Fruit fly (Drosophila melanogaster) Kc167 (cell line): ENCODE measurements around the gene Kap-alpha3.

Experiments used
- Myc ChIP-seq: fragments of >200 bp; optimal IDR thresholded peaks from 2 replicates; lab custom pipeline; 2017; ENCODE audit warnings: missing external identifiers
- Sin3A ChIP-seq: fragments of >200 bp; optimal IDR thresholded peaks from 2 replicates; lab custom pipeline; 2018; ENCODE audit warnings: missing external identifiers
- h ChIP-seq: fragments of >200 bp; optimal IDR thresholded peaks from 3 replicates; lab custom pipeline; 2018; ENCODE audit warnings: missing external identifiers
- insv ChIP-seq: fragments of >200 bp; optimal IDR thresholded peaks from 3 replicates; lab custom pipeline; 2018; ENCODE audit warnings: missing external identifiers
- psq ChIP-seq: fragments of >200 bp; optimal IDR thresholded peaks from 2 replicates; lab custom pipeline; 2017; ENCODE audit warnings: missing external identifiers
- ttk ChIP-seq: sonication (Bioruptor generic); optimal IDR thresholded peaks from 2 replicates; lab custom pipeline; 2017; ENCODE audit warnings: missing external identifiers

The Kap-alpha3 gene

DNA sequence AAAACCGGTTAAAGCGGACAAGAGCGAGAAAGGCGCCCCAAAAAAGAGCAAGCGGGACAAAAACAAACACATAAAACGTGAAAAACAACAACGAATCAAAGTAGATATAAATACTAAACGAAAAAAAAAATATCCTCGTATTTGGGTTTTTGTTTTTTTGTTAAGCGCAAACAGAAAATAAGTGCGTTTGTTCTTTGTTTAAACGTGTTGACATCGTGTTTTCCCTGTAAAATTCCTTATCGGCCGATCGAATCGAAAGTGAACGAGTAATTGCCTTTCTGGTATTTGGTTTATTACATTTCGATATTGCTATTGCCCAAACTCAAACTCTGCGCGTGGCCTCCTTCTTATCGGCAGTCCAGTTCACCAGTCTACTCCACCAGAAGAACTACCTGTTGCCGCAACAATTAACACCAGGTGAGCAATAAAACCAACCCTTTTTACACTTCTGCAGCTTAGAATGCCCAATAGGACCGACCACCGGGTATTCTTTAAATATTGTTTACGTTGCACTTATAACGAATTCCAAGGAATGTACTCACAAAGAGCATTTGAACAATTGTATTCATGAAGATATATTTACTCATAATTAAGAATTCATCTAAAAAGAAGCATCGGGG lies 14.3 kb upstream of the Kap-alpha3 start:
- no peak for TF ChIP-seq ttk
- no peak for TF ChIP-seq psq
- TF ChIP-seq insv (lab: Kevin White, UChicago) = no peak
- no peak for TF ChIP-seq Myc (lab: Kevin White, UChicago)
- TF ChIP-seq Sin3A = no peak
- TF ChIP-seq h (lab: Kevin White, UChicago) = no peak

DNA sequence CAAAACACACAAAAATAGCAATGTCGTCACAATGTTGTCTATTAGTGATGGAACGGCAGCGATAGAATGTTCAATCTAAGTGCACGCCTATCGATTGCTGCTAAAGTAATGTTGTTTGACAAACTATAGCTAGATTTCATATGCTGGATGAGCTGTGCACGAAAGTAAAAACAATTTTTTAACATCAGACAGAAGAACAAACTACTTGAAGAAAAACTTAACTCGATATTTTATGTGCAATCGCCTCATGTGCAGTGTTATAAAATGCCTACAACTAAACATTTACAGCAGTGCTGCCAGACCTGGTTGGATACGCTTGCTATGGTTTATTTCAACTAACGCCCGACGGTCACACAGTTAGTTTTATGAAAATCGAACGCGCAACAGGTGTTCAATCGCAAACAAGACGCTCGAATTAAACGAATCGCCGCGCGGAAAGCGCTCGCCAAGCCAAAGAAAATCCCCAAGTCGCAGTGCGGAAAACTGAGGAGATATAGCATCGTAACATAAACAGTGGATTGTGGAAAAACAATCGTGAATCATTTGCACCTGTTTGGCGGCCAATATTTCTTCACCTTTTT lies 13.5 kb upstream of the Kap-alpha3 start, which contains the start of the genes bocks and CG8312:
bocks (minus strand) TSS at position 51 of the 581 bp plus-strand sequence.
CG8312 (plus strand) TSS at position 358 of the 581 bp plus-strand sequence.
- TF ChIP-seq Myc (lab: Kevin White, UChicago) = no peak
- TF ChIP-seq psq = no peak
- TF ChIP-seq insv (lab: Kevin White, UChicago) = no peak
- TF ChIP-seq Sin3A = no peak
- no peak for TF ChIP-seq ttk
- no peak for TF ChIP-seq h (lab: Kevin White, UChicago)

DNA sequence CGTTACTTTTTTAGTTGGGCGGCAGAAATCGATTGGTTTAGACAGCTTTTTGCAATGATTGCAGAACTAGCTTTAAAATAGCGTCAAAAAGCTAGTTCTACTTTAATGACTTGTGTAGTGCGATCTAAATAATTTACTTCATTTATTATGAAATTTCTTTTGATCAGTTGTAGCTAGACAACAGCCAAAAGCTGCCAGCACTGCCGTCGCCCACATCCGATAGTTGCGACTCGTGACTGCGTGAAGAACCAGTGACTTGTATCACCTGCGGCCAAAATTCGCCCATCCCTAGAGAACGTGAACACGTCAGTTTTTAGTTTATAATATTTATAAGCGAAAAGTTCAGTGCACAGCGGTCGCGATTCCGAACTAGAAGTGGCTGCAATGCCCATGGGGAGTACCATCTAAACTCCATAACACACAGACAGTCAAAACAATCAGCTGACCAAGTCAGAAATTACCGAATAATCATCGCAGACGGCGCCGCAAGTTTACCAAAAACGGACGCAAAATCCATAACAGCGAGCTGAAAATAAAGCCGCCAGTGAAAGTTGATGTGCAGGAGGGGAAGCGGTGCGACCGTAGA lies 9.2 kb upstream of the Kap-alpha3 start, which contains the start of gene P58IPK:
P58IPK (plus strand) TSS at position 280 of the 586 bp plus-strand sequence.
- TF ChIP-seq psq (no peak), h (lab: Kevin White, UChicago) (no peak), insv (lab: Kevin White, UChicago) (no peak), ttk (no peak), Sin3A (no peak), Myc (lab: Kevin White, UChicago) (no peak)

- TF ChIP-seq Myc (lab: Kevin White, UChicago) (no peak), insv (lab: Kevin White, UChicago) (no peak), h (lab: Kevin White, UChicago) (no peak), psq (no peak), Sin3A (no peak), ttk (no peak)
Observed at dm6 chr3R:9583122-9583521, 5.6 kb upstream of the Kap-alpha3 start, which contains the start of gene CG33654. TSS of gene CG33654 (minus strand) at chr3R:9583222.

DNA sequence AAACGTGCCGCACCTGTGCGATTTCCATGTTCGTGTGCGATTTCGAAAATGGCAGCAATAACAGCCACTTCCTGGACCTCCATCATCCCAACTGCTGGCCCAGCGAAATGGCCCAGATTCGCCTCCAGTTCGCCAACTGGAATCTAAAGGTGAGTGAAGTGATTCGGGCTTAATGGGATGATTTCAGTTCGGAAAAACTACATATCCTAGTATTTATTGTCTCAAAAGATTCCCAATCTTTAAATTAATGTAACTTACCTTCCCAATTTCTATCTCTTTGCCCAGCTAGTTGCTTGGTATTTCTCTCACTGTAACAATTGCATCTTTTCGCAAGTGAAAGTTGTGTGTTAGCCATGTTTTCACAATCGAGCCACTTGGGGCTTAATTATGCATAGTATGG lies 4.4 kb upstream of the Kap-alpha3 start:
- no peak for TF ChIP-seq ttk
- no peak for TF ChIP-seq psq
- no peak for TF ChIP-seq insv (lab: Kevin White, UChicago)
- no peak for TF ChIP-seq Sin3A
- TF ChIP-seq Myc (lab: Kevin White, UChicago) = no peak
- TF ChIP-seq h (lab: Kevin White, UChicago) = no peak

dm6 chr3R:9581089-9581520 lies 3.6 kb upstream of the Kap-alpha3 start, which contains the start of gene CG8301:
TSS of gene CG8301 (plus strand) at chr3R:9581306.
- TF ChIP-seq psq (no peak), Myc (lab: Kevin White, UChicago) (no peak), Sin3A (no peak), h (lab: Kevin White, UChicago) (no peak), insv (lab: Kevin White, UChicago) (no peak), ttk (no peak)

DNA sequence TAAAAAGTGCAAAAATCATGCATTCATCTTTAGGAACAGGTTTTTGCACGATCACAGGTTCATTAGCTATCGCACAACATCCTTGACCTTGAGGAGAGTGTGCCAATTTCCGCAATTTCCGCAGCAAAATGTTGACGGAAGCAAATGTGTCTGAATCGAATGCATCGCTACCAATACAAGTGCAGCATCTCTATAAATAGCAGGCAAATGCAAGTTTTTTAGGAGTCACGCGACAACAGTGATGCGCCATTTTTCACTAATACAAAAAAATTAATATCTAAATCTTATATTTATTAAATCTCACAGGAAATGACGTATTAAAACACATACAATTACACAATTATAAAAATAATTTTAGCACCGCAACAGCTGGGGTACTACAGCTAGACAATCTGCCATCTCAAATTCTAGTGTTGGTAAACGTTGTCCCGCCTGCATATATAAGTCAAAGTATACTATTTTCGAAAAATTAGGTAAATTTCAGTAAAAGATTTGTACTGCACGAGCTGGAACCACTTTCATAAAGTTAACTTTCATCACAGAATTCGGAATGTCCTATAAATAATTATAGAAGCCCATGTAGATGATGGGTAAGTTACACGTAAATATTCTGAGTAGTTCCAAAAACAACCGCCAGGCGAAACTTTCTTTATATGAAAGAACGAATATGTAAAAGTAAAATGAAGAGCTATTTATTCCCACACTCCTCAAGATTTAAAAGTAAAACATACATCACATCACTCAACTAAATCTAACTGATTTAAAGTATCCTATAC lies 3.5 kb downstream of the Kap-alpha3 start, which contains the start of gene CG9399:
CG9399 (minus strand) TSS at position 400 of the 776 bp plus-strand sequence.
- TF ChIP-seq ttk (no peak), Myc (lab: Kevin White, UChicago) (no peak), Sin3A (no peak), insv (lab: Kevin White, UChicago) (no peak), psq (no peak), h (lab: Kevin White, UChicago) (no peak)

dm6 chr3R:9572929-9573811 lies 4.4 kb downstream of the Kap-alpha3 start:
- TF ChIP-seq psq = no peak
- no peak for TF ChIP-seq ttk
- TF ChIP-seq Myc (lab: Kevin White, UChicago) = no peak
- no peak for TF ChIP-seq Sin3A
- no peak for TF ChIP-seq insv (lab: Kevin White, UChicago)
- no peak for TF ChIP-seq h (lab: Kevin White, UChicago)

DNA sequence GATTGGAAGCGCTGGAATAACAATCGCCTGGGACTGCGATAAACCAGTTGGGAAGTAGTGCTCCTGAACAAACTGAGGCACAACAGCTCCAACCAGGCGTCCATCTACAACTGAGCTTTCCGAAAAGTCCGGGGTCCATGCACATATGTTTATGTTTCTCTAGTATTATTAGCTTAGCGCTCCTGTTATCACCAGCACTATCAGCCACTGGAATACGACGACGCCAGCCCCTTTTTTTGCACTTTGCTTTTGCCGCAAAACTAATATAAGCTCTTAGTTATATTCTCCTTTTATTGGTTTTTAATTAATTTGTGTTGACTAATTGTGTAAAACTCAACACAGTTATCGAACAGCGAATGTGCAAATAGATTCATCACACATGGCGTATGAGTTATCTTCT lies 6.0 kb downstream of the Kap-alpha3 start, which contains the start of gene CG9396:
CG9396 (minus strand) TSS at position 101 of the 400 bp plus-strand sequence.
- TF ChIP-seq h (lab: Kevin White, UChicago) = no peak
- TF ChIP-seq ttk = no peak
- TF ChIP-seq psq = no peak
- TF ChIP-seq Sin3A = no peak
- no peak for TF ChIP-seq Myc (lab: Kevin White, UChicago)
- no peak for TF ChIP-seq insv (lab: Kevin White, UChicago)

- no peak for TF ChIP-seq Sin3A
- TF ChIP-seq psq = no peak
- TF ChIP-seq ttk = no peak
- TF ChIP-seq insv (lab: Kevin White, UChicago) = no peak
- TF ChIP-seq h (lab: Kevin White, UChicago) = no peak
- TF ChIP-seq Myc (lab: Kevin White, UChicago) = no peak
Observed at dm6 chr3R:9570657-9571056, 6.9 kb downstream of the Kap-alpha3 start.

dm6 chr3R:9570114-9570513 lies 7.4 kb downstream of the Kap-alpha3 start, which contains the start of gene CG16790:
TSS of gene CG16790 (minus strand) at chr3R:9570214.
- TF ChIP-seq Myc (lab: Kevin White, UChicago) (no peak), h (lab: Kevin White, UChicago) (no peak), Sin3A (no peak), ttk (no peak), psq (no peak), insv (lab: Kevin White, UChicago) (no peak)
